Fruit fly (Drosophila melanogaster): ENCODE data around the gene CG6296.

- TF ChIP-seq CG4318 (GFP tag; optimal IDR thresholded peaks at IDR 0.05) (no peak), CG9139 (GFP tag; optimal IDR thresholded peaks at IDR 0.05) (no peak), dsx (GFP tag; optimal IDR thresholded peaks at IDR 0.05; ENCODE audit: poor library complexity, severe bottlenecking) (no peak), Sox102F (GFP tag; optimal IDR thresholded peaks at IDR 0.05) (no peak), achi (GFP tag; optimal IDR thresholded peaks at IDR 0.05) (no peak), OdsH (GFP tag; optimal IDR thresholded peaks at IDR 0.05) (no peak), Eip75B (GFP tag; optimal IDR thresholded peaks at IDR 0.05) (no peak), CG31627 (GFP tag; optimal IDR thresholded peaks at IDR 0.05) (no peak), cyc (GFP tag; optimal IDR thresholded peaks at IDR 0.05) (no peak)
Measured at dm6 chr3R:26968313-26968605, 37.0 kb downstream of the CG6296 start.

All from whole organism, prepupa.